Worm (Caenorhabditis elegans) whole organism, L1 larva: Measurements from ENCODE around the gene M7.7.

Experiments
- F16B12.6 ChIP-seq: fragments of 150-350 bp; optimal IDR thresholded peaks from 2 replicates; lab custom pipeline; 2014; ENCODE audit warnings: missing biosample characterization, missing genetic modification characterization
- alr-1 ChIP-seq: fragments of 200-800 bp; sonication (Bioruptor generic); optimal IDR thresholded peaks from 2 replicates; lab custom pipeline; 2018; ENCODE audit warnings: borderline replicate concordance, mild to moderate bottlenecking, missing genetic modification characterization, missing compliant biosample characterization
- ceh-63 ChIP-seq: fragments of 200-800 bp; sonication (Bioruptor generic); optimal IDR thresholded peaks from 2 replicates; lab custom pipeline; 2018; ENCODE audit warnings: mild to moderate bottlenecking, missing genetic modification characterization, missing compliant biosample characterization
- ceh-8 ChIP-seq: fragments of 200-800 bp; sonication (Bioruptor generic); optimal IDR thresholded peaks from 2 replicates; lab custom pipeline; 2018; ENCODE audit warnings: mild to moderate bottlenecking, missing genetic modification characterization, moderate library complexity, missing compliant biosample characterization
- ceh-82 ChIP-seq, 3 experiments: fragments of 150-350 bp in 1 of 3; sonication (generic microtip) in 2 of 3; optimal IDR thresholded peaks; 2 replicates each; lab custom pipeline; 2014 to 2017; ENCODE audit warnings: missing biosample characterization in 3 of 3, missing genetic modification characterization in 3 of 3
- ces-1 ChIP-seq: fragments of 150-350 bp; optimal IDR thresholded peaks from 2 replicates; lab custom pipeline; 2014; ENCODE audit warnings: missing biosample characterization, missing genetic modification reagents, missing genetic modification characterization
- dpl-1 ChIP-seq, 3 experiments: fragments of 150-350 bp in 2 of 3; sonication (generic microtip) in 1 of 3; optimal IDR thresholded peaks; 2 replicates each; lab custom pipeline; 2014 to 2017; ENCODE audit warnings: missing biosample characterization in 3 of 3, missing genetic modification characterization in 3 of 3, missing genetic modification reagents in 3 of 3
- dsc-1 ChIP-seq: sonication (generic microtip); optimal IDR thresholded peaks from 2 replicates; lab custom pipeline; 2016; ENCODE audit warnings: mild to moderate bottlenecking, missing genetic modification characterization, missing compliant biosample characterization
- efl-1 ChIP-seq, 4 experiments: fragments of 150-350 bp; optimal IDR thresholded peaks in 3 of 4; peaks in 1 of 4; 1 replicate in 1 of 4; 2 replicates in 3 of 4; lab custom pipeline; 2014; ENCODE audit warnings: missing biosample characterization in 2 of 4, missing genetic modification characterization in 2 of 4, missing genetic modification reagents in 2 of 4
- elt-2 ChIP-seq: sonication (generic microtip); optimal IDR thresholded peaks from 2 replicates; lab custom pipeline; 2016; ENCODE audit warnings: missing genetic modification characterization, mild to moderate bottlenecking, inconsistent platforms, missing compliant biosample characterization, missing genetic modification reagents
- ets-5 ChIP-seq: fragments of 200-800 bp; sonication (Bioruptor generic); IDR thresholded peaks from 2 replicates; pipeline ENCODE4 v1.3.6; 2022; ENCODE audit warnings: missing genetic modification characterization, missing compliant biosample characterization
- fkh-10 ChIP-seq: sonication (generic microtip); optimal IDR thresholded peaks from 2 replicates; lab custom pipeline; 2017; ENCODE audit warnings: missing biosample characterization, missing genetic modification reagents, missing genetic modification characterization
- fkh-8 ChIP-seq: sonication (generic microtip); optimal IDR thresholded peaks from 2 replicates; lab custom pipeline; 2016; ENCODE audit warnings: mild to moderate bottlenecking, missing genetic modification characterization, missing compliant biosample characterization
- grh-1 ChIP-seq: fragments of 200-800 bp; sonication (Bioruptor generic); IDR thresholded peaks from 2 replicates; pipeline ENCODE4 v1.3.6; 2022; ENCODE audit warnings: missing genetic modification reagents, missing genetic modification characterization, missing compliant biosample characterization
- hpl-2 ChIP-seq: fragments of 150-350 bp; optimal IDR thresholded peaks from 2 replicates; lab custom pipeline; 2014; ENCODE audit warnings: missing biosample characterization, missing genetic modification reagents, missing genetic modification characterization
- jun-1 ChIP-seq: fragments of 150-350 bp; optimal IDR thresholded peaks from 2 replicates; lab custom pipeline; 2014; ENCODE audit warnings: missing biosample characterization, missing genetic modification reagents, missing genetic modification characterization
- lin-14 ChIP-seq: fragments of 200-800 bp; sonication (Bioruptor generic); optimal IDR thresholded peaks from 2 replicates; lab custom pipeline; 2018; ENCODE audit warnings: mild to moderate bottlenecking, missing genetic modification characterization, moderate library complexity, missing compliant biosample characterization
- lin-15B ChIP-seq: fragments of 150-350 bp; sonication (generic microtip); optimal IDR thresholded peaks from 3 replicates; lab custom pipeline; 2014; ENCODE audit warnings: missing biosample characterization, missing genetic modification characterization
- lin-35 ChIP-seq, 2 experiments: fragments of 150-350 bp; optimal IDR thresholded peaks; 2 replicates each; lab custom pipeline; 2014; ENCODE audit warnings: missing biosample characterization in 2 of 2, missing genetic modification characterization in 2 of 2, missing genetic modification reagents in 2 of 2
- lsy-2 ChIP-seq, 2 experiments: fragments of 150-350 bp; optimal IDR thresholded peaks; 2 replicates each; lab custom pipeline; 2014; ENCODE audit warnings: missing biosample characterization in 2 of 2, missing genetic modification characterization in 2 of 2
- mdl-1 ChIP-seq, 2 experiments: fragments of 150-350 bp; optimal IDR thresholded peaks; 2 replicates each; lab custom pipeline; 2014 to 2017; ENCODE audit warnings: missing biosample characterization in 2 of 2, missing genetic modification characterization in 2 of 2, inconsistent platforms in 1 of 2
- mef-2 ChIP-seq: fragments of 150-350 bp; optimal IDR thresholded peaks from 2 replicates; lab custom pipeline; 2014; ENCODE audit warnings: missing biosample characterization, missing genetic modification characterization
- nhr-11 ChIP-seq: fragments of 150-350 bp; optimal IDR thresholded peaks from 2 replicates; lab custom pipeline; 2014; ENCODE audit warnings: missing biosample characterization, missing genetic modification characterization
- nhr-12 ChIP-seq: sonication (generic microtip); optimal IDR thresholded peaks from 2 replicates; lab custom pipeline; 2017; ENCODE audit warnings: missing biosample characterization, missing genetic modification characterization
- nhr-19 ChIP-seq: fragments of 200-800 bp; sonication (Bioruptor generic); conservative IDR thresholded peaks from 2 replicates; pipeline ENCODE4 v1.3.6; 2022; ENCODE audit warnings: missing genetic modification characterization, missing compliant biosample characterization
- nhr-20 ChIP-seq: sonication (generic microtip); optimal IDR thresholded peaks from 2 replicates; lab custom pipeline; 2016; ENCODE audit warnings: mild to moderate bottlenecking, missing genetic modification characterization, missing compliant biosample characterization
- nhr-28 ChIP-seq: fragments of 150-350 bp; optimal IDR thresholded peaks from 2 replicates; lab custom pipeline; 2014; ENCODE audit warnings: missing biosample characterization, missing genetic modification characterization
- nhr-47 ChIP-seq: sonication (generic microtip); optimal IDR thresholded peaks from 2 replicates; lab custom pipeline; 2016; ENCODE audit warnings: mild to moderate bottlenecking, missing genetic modification characterization, moderate library complexity, missing compliant biosample characterization
- nhr-71 ChIP-seq: sonication (generic microtip); optimal IDR thresholded peaks from 2 replicates; lab custom pipeline; 2016; ENCODE audit warnings: mild to moderate bottlenecking, missing genetic modification characterization, moderate library complexity, missing compliant biosample characterization
- rnt-1 ChIP-seq: sonication (generic microtip); optimal IDR thresholded peaks from 2 replicates; lab custom pipeline; 2016; ENCODE audit warnings: mild to moderate bottlenecking, missing genetic modification characterization, moderate library complexity, missing compliant biosample characterization
- snu-23 ChIP-seq: sonication (generic microtip); optimal IDR thresholded peaks from 2 replicates; lab custom pipeline; 2016; ENCODE audit warnings: missing genetic modification characterization, missing compliant biosample characterization
- swsn-7 ChIP-seq: sonication (generic microtip); optimal IDR thresholded peaks from 2 replicates; lab custom pipeline; 2016; ENCODE audit warnings: missing genetic modification characterization, missing compliant biosample characterization
- tbx-2 ChIP-seq: sonication (generic microtip); optimal IDR thresholded peaks from 2 replicates; lab custom pipeline; 2016; ENCODE audit warnings: missing genetic modification characterization, missing compliant biosample characterization
- unc-30 ChIP-seq: sonication (generic microtip); optimal IDR thresholded peaks from 2 replicates; lab custom pipeline; 2017; ENCODE audit warnings: missing biosample characterization, missing genetic modification characterization
- unc-62 ChIP-seq: fragments of 150-350 bp; optimal IDR thresholded peaks from 2 replicates; lab custom pipeline; 2014; ENCODE audit warnings: missing biosample characterization, missing genetic modification reagents, missing genetic modification characterization
- unc-86 ChIP-seq: sonication (generic microtip); optimal IDR thresholded peaks from 2 replicates; lab custom pipeline; 2016; ENCODE audit warnings: missing genetic modification characterization, missing compliant biosample characterization
- vab-15 ChIP-seq: sonication (generic microtip); optimal IDR thresholded peaks from 2 replicates; lab custom pipeline; 2017; ENCODE audit warnings: missing genotype, mild to moderate bottlenecking, missing genetic modification characterization, missing compliant biosample characterization
- xbp-1 ChIP-seq: sonication (generic microtip); optimal IDR thresholded peaks from 2 replicates; lab custom pipeline; 2016; ENCODE audit warnings: missing genetic modification characterization, missing compliant biosample characterization
- ztf-11 ChIP-seq, 2 experiments: sonication (generic microtip); optimal IDR thresholded peaks; 2 replicates each; lab custom pipeline; 2016 to 2017; ENCODE audit warnings: missing genetic modification characterization in 2 of 2, missing biosample characterization in 1 of 2, missing compliant biosample characterization in 1 of 2
- ztf-4 ChIP-seq: fragments of 150-350 bp; optimal IDR thresholded peaks from 2 replicates; lab custom pipeline; 2014; ENCODE audit warnings: missing biosample characterization, missing genetic modification characterization

The M7.7 gene

ce11 chrIV:11124674-11125073 lies 35.0 kb downstream of the M7.7 start, which contains the start of gene spo-11:
Gene spo-11 (minus strand): TSS chrIV:11124862.
- TF ChIP-seq ces-1 (GFP tag; lab: Kevin White, UChicago) (no peak), snu-23 (GFP tag; lab: Kevin White, UChicago) (no peak)

ce11 chrIV:11125200-11125599 lies 35.6 kb downstream of the M7.7 start:
- TF ChIP-seq ceh-8 (peak; percentile 14), grh-1 (GFP tag; lab: Robert Waterston, UW) (peak; percentile 30; the same call in 1 of the 2 replicates), swsn-7 (tag; lab: Kevin White, UChicago) (peak; percentile 60), xbp-1 (tag; lab: Kevin White, UChicago) (peak; percentile 96), lin-15B (tag; lab: Kevin White, UChicago) (peak; percentile 33), ceh-82 (tag; optimal IDR thresholded peaks at IDR 0.05; lab: Kevin White, UChicago) (peak in 1 of 3 experiments; percentile 43), elt-2 (tag; lab: Kevin White, UChicago) (peak; percentile 4), F16B12.6 (peak; percentile 10), efl-1 (optimal IDR thresholded peaks at IDR 0.05; lab: Kevin White, UChicago) (peak; percentile 55 to 69), efl-1 (GFP tag; optimal IDR thresholded peaks at IDR 0.05 in 1 of 2; lab: Kevin White, UChicago) (peak in 1 of 2 experiments; percentile 92), lin-35 (GFP tag; optimal IDR thresholded peaks at IDR 0.05; lab: Kevin White, UChicago) (peak in 1 of 2 experiments; percentile 26), unc-62 (GFP tag; lab: Kevin White, UChicago) (no peak), dsc-1 (tag; lab: Kevin White, UChicago) (peak; percentile 41), lsy-2 (tag; optimal IDR thresholded peaks at IDR 0.05; lab: Kevin White, UChicago) (peak; percentile 65 to 76), snu-23 (GFP tag; lab: Kevin White, UChicago) (peak; percentile 62), unc-30 (tag; lab: Kevin White, UChicago) (no peak), ztf-4 (tag; lab: Kevin White, UChicago) (no peak), jun-1 (tag; lab: Kevin White, UChicago) (peak; percentile 3), mef-2 (tag; lab: Kevin White, UChicago) (no peak), ets-5 (GFP tag; lab: Robert Waterston, UW) (no peak), lin-14 (peak; percentile 52), fkh-8 (tag; lab: Kevin White, UChicago) (peak; percentile 14), alr-1 (no peak), unc-86 (tag; lab: Kevin White, UChicago) (peak; percentile 38), nhr-20 (tag; lab: Kevin White, UChicago) (peak; percentile 37), hpl-2 (GFP tag; lab: Kevin White, UChicago) (no peak), nhr-47 (tag; lab: Kevin White, UChicago) (peak; percentile 38), fkh-10 (GFP tag; lab: Kevin White, UChicago) (no peak), nhr-28 (no peak), dpl-1 (GFP tag; optimal IDR thresholded peaks at IDR 0.05; lab: Kevin White, UChicago) (peak in 2 of 3 experiments; percentile 8 to 39), nhr-11 (tag; lab: Kevin White, UChicago) (no peak), nhr-71 (tag; lab: Kevin White, UChicago) (peak; percentile 61), nhr-19 (GFP tag; lab: Robert Waterston, UW) (peak; percentile 58; the same call in 1 of the 2 replicates), vab-15 (tag; lab: Kevin White, UChicago) (no peak), rnt-1 (tag; lab: Kevin White, UChicago) (peak; percentile 64), tbx-2 (peak; percentile 15), ceh-63 (no peak), ztf-11 (tag; optimal IDR thresholded peaks at IDR 0.05; lab: Kevin White, UChicago) (peak in 1 of 2 experiments; percentile 12), ces-1 (GFP tag; lab: Kevin White, UChicago) (no peak), mdl-1 (tag; optimal IDR thresholded peaks at IDR 0.05; lab: Kevin White, UChicago) (peak in 1 of 2 experiments; percentile 5), nhr-12 (no peak)
